Fruit fly (Drosophila melanogaster): Measurements from ENCODE around the gene dpr11.

DNA sequence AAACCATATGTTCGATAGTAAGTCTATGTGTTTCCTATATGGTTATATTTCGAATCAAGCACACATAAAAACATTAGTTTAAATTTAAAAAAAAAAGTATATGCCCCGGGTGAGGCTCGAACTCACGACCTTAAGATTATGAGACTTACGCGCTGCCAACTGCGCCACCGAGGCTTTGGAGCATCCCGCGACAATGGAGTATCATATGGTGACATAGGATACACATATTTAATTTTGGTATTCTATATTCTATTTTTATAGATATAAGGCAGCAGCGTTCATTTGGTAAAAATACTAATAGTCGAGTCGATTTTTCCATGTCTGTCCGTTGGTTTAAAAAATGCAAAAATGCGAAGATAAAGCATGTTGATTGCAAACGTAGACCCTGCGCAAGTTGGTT is 97.2 kb downstream of the dpr11 start:
- TF ChIP-seq Myc (optimal IDR thresholded peaks at IDR 0.05), result no peak
- no peak for TF ChIP-seq Jra (GFP tag; optimal IDR thresholded peaks at IDR 0.05)
- TF ChIP-seq psq (GFP tag; optimal IDR thresholded peaks at IDR 0.05), result no peak
- TF ChIP-seq Hr78 (GFP tag; optimal IDR thresholded peaks at IDR 0.05), result no peak
- TF ChIP-seq pan (optimal IDR thresholded peaks at IDR 0.05), result no peak
- no peak for TF ChIP-seq Abd-B (GFP tag; optimal IDR thresholded peaks at IDR 0.05)
- no peak for TF ChIP-seq sv (GFP tag; optimal IDR thresholded peaks at IDR 0.05)
- TF ChIP-seq Sp1 (GFP tag; optimal IDR thresholded peaks at IDR 0.05), result no peak

All from whole organism, wandering third instar larva.